Worm (Caenorhabditis elegans): ENCODE measurements around the gene C24D10.49.

DNA sequence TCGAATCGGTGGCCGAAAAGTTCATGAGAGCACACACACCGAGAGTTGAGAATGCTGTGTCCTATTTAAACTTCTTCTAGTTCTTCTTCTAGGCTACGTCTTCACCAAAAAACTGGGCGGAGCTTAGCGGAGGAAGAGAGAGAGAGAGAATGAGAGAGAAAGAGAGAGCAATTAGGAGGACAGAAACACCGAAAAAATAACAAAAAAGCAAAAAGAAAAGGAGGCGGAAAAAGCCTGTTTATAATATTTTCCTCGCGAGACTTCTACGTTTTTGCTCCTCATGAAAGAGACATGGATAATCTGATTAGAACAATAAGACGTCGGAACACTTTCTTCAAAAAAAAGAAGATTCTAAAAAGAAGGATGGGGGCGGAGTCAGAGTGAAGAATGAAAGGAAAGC, 35.1 kb downstream of the C24D10.49 start, which contains the start of gene tkr-3:
- no peak for TF ChIP-seq ztf-11 (tag; optimal IDR thresholded peaks at IDR 0.05)
- no peak for TF ChIP-seq egl-27 (tag; optimal IDR thresholded peaks at IDR 0.05)
- no peak for TF ChIP-seq R02D3.7 (tag; optimal IDR thresholded peaks at IDR 0.05)
- TF ChIP-seq F13H6.1 (tag; optimal IDR thresholded peaks at IDR 0.05): no peak
- TF ChIP-seq lin-39 (tag; optimal IDR thresholded peaks at IDR 0.05): no peak
- no peak for TF ChIP-seq alr-1 (tag; optimal IDR thresholded peaks at IDR 0.05)
- TF ChIP-seq sma-3 (GFP tag; optimal IDR thresholded peaks at IDR 0.05): no peak
- no peak for TF ChIP-seq lin-13 (GFP tag; optimal IDR thresholded peaks at IDR 0.05)
- no peak for TF ChIP-seq zag-1 (tag; optimal IDR thresholded peaks at IDR 0.05)
- no peak for TF ChIP-seq blmp-1 (tag; optimal IDR thresholded peaks at IDR 0.05; ENCODE audit: insufficient read depth)
- TF ChIP-seq mdl-1 (tag; optimal IDR thresholded peaks at IDR 0.05): no peak
- TF ChIP-seq nhr-21 (tag; optimal IDR thresholded peaks at IDR 0.05): no peak
- TF ChIP-seq elt-3 (tag; optimal IDR thresholded peaks at IDR 0.05): no peak
